Fruit fly (Drosophila melanogaster): ENCODE data around the gene CG46427.

CG46427 gene

DNA sequence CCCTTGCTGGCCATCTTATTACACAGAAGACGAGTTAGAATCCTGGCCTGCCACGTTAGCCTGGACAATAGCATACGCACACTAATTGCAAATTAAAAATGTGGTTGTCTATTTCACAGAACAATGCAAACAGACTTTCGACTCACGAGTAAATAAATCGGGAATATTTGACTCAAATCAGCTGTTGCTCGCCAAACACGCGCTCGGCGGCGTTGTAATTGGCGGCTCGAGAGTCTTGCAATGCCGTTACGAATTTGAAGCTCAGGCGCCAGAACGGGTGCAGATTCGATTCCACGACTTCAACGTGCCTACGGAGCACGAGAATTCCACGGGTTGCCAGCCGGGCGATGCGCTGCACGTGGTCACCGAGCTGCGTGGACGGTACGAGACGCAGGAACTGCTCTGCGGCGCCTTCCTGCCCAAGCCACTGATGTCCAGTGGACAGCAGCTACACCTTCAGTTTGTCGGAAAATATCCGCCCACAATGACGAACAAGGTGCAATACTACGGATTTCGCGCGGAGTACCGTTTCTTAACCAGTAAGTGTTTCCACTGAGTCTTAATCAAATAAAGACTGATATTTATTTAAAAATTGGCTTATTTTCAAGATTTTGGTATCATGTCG is 37.2 kb downstream of the CG46427 start, which contains the start of gene DNAlig3:
Gene DNAlig3 (minus strand): TSS at position 168 of the 625 bp plus-strand sequence.
- no peak for TF ChIP-seq kay (GFP tag; ENCODE audit: borderline replicate concordance)
- no peak for TF ChIP-seq Crg-1 (GFP tag; optimal IDR thresholded peaks at IDR 0.05)
- TF ChIP-seq CG7045 (GFP tag; optimal IDR thresholded peaks at IDR 0.05): peak; percentile 46
- TF ChIP-seq CG5204 (GFP tag; optimal IDR thresholded peaks at IDR 0.05): no peak
- peak; percentile 10 for TF ChIP-seq bab1 (GFP tag; optimal IDR thresholded peaks at IDR 0.05)
- TF ChIP-seq tj (GFP tag; optimal IDR thresholded peaks at IDR 0.05): no peak
- TF ChIP-seq Clk (GFP tag; optimal IDR thresholded peaks at IDR 0.05): no peak
- TF ChIP-seq cic (GFP tag; optimal IDR thresholded peaks at IDR 0.05): peak; percentile 30
- TF ChIP-seq Hr96 (GFP tag; optimal IDR thresholded peaks at IDR 0.05): no peak
- no peak for TF ChIP-seq cnc (optimal IDR thresholded peaks at IDR 0.05)
- TF ChIP-seq CG11617 (GFP tag; optimal IDR thresholded peaks at IDR 0.05): peak; percentile 26
- no peak for TF ChIP-seq pad (GFP tag; optimal IDR thresholded peaks at IDR 0.05)
- peak; percentile 6 for TF ChIP-seq CG33017 (tag; optimal IDR thresholded peaks at IDR 0.05)
- peak; percentile 32 for TF ChIP-seq Mnt (GFP tag; optimal IDR thresholded peaks at IDR 0.05)
- TF ChIP-seq CG7101 (tag; optimal IDR thresholded peaks at IDR 0.05): peak; percentile 15
- peak; percentile 44 for TF ChIP-seq CG12768 (GFP tag; optimal IDR thresholded peaks at IDR 0.05)
- no peak for TF ChIP-seq ovo (GFP tag; optimal IDR thresholded peaks at IDR 0.05)
- TF ChIP-seq CG1620 (GFP tag; optimal IDR thresholded peaks at IDR 0.05): no peak
- TF ChIP-seq toe (GFP tag; optimal IDR thresholded peaks at IDR 0.05): no peak
- TF ChIP-seq CG14711 (tag; optimal IDR thresholded peaks at IDR 0.05): peak; percentile 5

DNA sequence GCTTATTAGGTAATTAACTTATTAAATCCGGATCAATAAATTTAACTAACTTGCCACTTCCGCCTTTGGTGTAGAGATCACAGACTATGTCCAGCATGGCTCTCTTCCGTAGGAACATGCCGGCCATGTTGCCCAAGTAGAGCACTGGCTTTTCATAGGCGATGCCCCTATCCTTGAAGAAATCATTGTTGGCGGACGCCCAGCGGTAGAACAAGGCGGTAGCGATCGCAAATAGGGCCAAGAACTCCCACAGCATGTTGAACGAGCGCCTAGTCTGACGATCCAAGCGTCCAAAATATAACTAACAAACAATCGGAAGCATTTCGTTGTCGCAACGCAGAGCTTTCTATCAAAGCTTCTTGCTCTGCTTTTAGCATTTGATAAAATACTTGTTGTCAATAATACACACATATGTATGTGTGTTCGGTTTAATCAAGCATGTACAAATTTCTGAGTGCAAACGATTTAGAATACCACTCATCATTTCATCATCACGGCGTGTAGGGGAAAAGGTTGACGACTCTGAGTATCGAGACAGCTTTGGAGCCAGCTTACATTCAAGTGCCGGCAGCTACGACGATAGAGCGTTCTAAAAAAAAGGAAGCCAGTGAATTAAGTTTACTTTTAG is 40.2 kb downstream of the CG46427 start, which contains the start of gene Cyp9f3:
Gene Cyp9f3 (minus strand): TSS at position 310 of the 628 bp plus-strand sequence.
- TF ChIP-seq cic (GFP tag; optimal IDR thresholded peaks at IDR 0.05) (peak; percentile 25), toe (GFP tag; optimal IDR thresholded peaks at IDR 0.05) (no peak), pad (GFP tag; optimal IDR thresholded peaks at IDR 0.05) (peak; percentile 45)

DNA sequence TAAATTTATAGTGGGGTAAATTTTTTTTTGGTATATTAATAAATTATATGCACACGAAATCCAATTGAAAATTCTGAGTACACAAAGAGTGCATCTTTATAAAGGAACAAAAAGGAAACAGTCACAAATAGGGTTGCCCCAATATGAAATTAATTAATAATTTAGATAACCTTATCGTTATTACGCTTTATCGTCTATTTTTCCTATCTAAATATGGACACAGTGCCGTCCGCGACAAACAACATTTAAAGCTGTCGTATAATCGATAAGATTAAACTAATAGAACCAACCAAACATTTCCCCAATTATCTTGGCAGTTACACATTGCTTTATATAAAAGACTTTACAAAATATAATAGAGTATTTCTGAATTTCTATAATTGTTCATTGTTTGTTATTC is 40.9 kb downstream of the CG46427 start:
- TF ChIP-seq Clk (GFP tag; optimal IDR thresholded peaks at IDR 0.05) (no peak), ovo (GFP tag; optimal IDR thresholded peaks at IDR 0.05) (no peak), CG33017 (tag; optimal IDR thresholded peaks at IDR 0.05) (no peak), kay (GFP tag; ENCODE audit: borderline replicate concordance) (peak; percentile 88), CG14711 (tag; optimal IDR thresholded peaks at IDR 0.05) (peak; percentile 7), CG7045 (GFP tag; optimal IDR thresholded peaks at IDR 0.05) (peak; percentile 49)

DNA sequence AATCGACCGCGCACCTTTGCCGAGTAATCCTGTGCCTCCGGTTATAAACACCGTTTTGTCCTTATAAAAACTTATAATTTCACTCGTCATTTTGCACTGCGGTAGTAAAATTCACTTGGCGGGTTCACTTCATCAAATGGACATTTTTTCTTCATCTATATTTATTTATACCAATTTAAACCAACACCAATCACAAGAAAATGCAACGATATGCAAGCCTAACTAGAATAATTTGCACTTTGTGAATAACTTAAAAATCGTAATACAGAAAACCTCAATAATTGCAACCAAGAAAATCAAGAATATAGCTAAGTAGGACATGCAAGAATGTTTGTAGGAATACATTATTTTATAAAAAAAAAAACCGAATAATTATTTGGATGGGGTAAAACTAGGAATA is 43.1 kb downstream of the CG46427 start, which contains the start of the genes CG10096 and CG10097:
Gene CG10096 (minus strand): TSS at position 101 of the 400 bp plus-strand sequence.
Gene CG10097 (minus strand): TSS at position 101 of the 400 bp plus-strand sequence.
- TF ChIP-seq cic (GFP tag; optimal IDR thresholded peaks at IDR 0.05): no peak
- no peak for TF ChIP-seq CG14711 (tag; optimal IDR thresholded peaks at IDR 0.05)
- no peak for TF ChIP-seq CG33017 (tag; optimal IDR thresholded peaks at IDR 0.05)
- TF ChIP-seq kay (GFP tag; ENCODE audit: borderline replicate concordance): peak; percentile 75

All from whole organism, adult.